Worm (Caenorhabditis elegans) whole organism, L1 larva: ENCODE results near the gene C15H9.2.

Experiments
- C34B4.2 ChIP-seq: sonication (generic microtip); optimal IDR thresholded peaks from 2 replicates; lab custom pipeline; 2017; ENCODE audit warnings: mild to moderate bottlenecking, missing genetic modification characterization, missing compliant biosample characterization
- F16B12.6 ChIP-seq: fragments of 150-350 bp; optimal IDR thresholded peaks from 2 replicates; lab custom pipeline; 2014; ENCODE audit warnings: missing biosample characterization, missing genetic modification characterization
- Y116A8C.19 ChIP-seq: sonication (generic microtip); optimal IDR thresholded peaks from 2 replicates; lab custom pipeline; 2016; ENCODE audit warnings: missing compliant biosample characterization, missing genetic modification characterization, borderline replicate concordance
- ama-1 ChIP-seq: fragments of 150-350 bp; optimal IDR thresholded peaks from 2 replicates; lab custom pipeline; 2014
- blmp-1 ChIP-seq: fragments of 150-350 bp; optimal IDR thresholded peaks from 2 replicates; lab custom pipeline; 2014; ENCODE audit warnings: missing biosample characterization, missing genetic modification characterization
- ceh-63 ChIP-seq: fragments of 200-800 bp; sonication (Bioruptor generic); optimal IDR thresholded peaks from 2 replicates; lab custom pipeline; 2018; ENCODE audit warnings: mild to moderate bottlenecking, missing genetic modification characterization, missing compliant biosample characterization
- ceh-8 ChIP-seq: fragments of 200-800 bp; sonication (Bioruptor generic); optimal IDR thresholded peaks from 2 replicates; lab custom pipeline; 2018; ENCODE audit warnings: mild to moderate bottlenecking, missing genetic modification characterization, moderate library complexity, missing compliant biosample characterization
- ceh-82 ChIP-seq, 3 experiments: fragments of 150-350 bp in 1 of 3; sonication (generic microtip) in 2 of 3; optimal IDR thresholded peaks; 2 replicates each; lab custom pipeline; 2014 to 2017; ENCODE audit warnings: missing biosample characterization in 3 of 3, missing genetic modification characterization in 3 of 3
- ceh-90 ChIP-seq: sonication (generic microtip); optimal IDR thresholded peaks from 2 replicates; lab custom pipeline; 2016; ENCODE audit warnings: missing genetic modification characterization, missing compliant biosample characterization
- efl-1 ChIP-seq, 4 experiments: fragments of 150-350 bp; optimal IDR thresholded peaks in 3 of 4; peaks in 1 of 4; 1 replicate in 1 of 4; 2 replicates in 3 of 4; lab custom pipeline; 2014; ENCODE audit warnings: missing biosample characterization in 2 of 4, missing genetic modification characterization in 2 of 4, missing genetic modification reagents in 2 of 4
- elt-2 ChIP-seq: sonication (generic microtip); optimal IDR thresholded peaks from 2 replicates; lab custom pipeline; 2016; ENCODE audit warnings: missing genetic modification characterization, mild to moderate bottlenecking, inconsistent platforms, missing compliant biosample characterization, missing genetic modification reagents
- elt-3 ChIP-seq, 6 experiments: fragments of 150-350 bp in 1 of 6; sonication (generic microtip); optimal IDR thresholded peaks; 2 replicates each; lab custom pipeline; 2017 to 2018; ENCODE audit warnings: missing biosample characterization in 6 of 6, missing genetic modification characterization in 6 of 6, inconsistent platforms in 1 of 6
- fkh-8 ChIP-seq: sonication (generic microtip); optimal IDR thresholded peaks from 2 replicates; lab custom pipeline; 2016; ENCODE audit warnings: mild to moderate bottlenecking, missing genetic modification characterization, missing compliant biosample characterization
- grh-1 ChIP-seq: fragments of 200-800 bp; sonication (Bioruptor generic); IDR thresholded peaks from 2 replicates; pipeline ENCODE4 v1.3.6; 2022; ENCODE audit warnings: missing genetic modification reagents, missing genetic modification characterization, missing compliant biosample characterization
- hlh-4 ChIP-seq: sonication (generic microtip); optimal IDR thresholded peaks from 2 replicates; lab custom pipeline; 2016; ENCODE audit warnings: mild to moderate bottlenecking, missing genetic modification characterization, missing compliant biosample characterization
- hpl-2 ChIP-seq: fragments of 150-350 bp; optimal IDR thresholded peaks from 2 replicates; lab custom pipeline; 2014; ENCODE audit warnings: missing biosample characterization, missing genetic modification reagents, missing genetic modification characterization
- jun-1 ChIP-seq: fragments of 150-350 bp; optimal IDR thresholded peaks from 2 replicates; lab custom pipeline; 2014; ENCODE audit warnings: missing biosample characterization, missing genetic modification reagents, missing genetic modification characterization
- lin-14 ChIP-seq: fragments of 200-800 bp; sonication (Bioruptor generic); optimal IDR thresholded peaks from 2 replicates; lab custom pipeline; 2018; ENCODE audit warnings: mild to moderate bottlenecking, missing genetic modification characterization, moderate library complexity, missing compliant biosample characterization
- lin-35 ChIP-seq, 2 experiments: fragments of 150-350 bp; optimal IDR thresholded peaks; 2 replicates each; lab custom pipeline; 2014; ENCODE audit warnings: missing biosample characterization in 2 of 2, missing genetic modification characterization in 2 of 2, missing genetic modification reagents in 2 of 2
- lin-39 ChIP-seq: fragments of 150-350 bp; optimal IDR thresholded peaks from 2 replicates; lab custom pipeline; 2014; ENCODE audit warnings: missing biosample characterization, missing genetic modification reagents, missing genetic modification characterization
- lsy-2 ChIP-seq, 2 experiments: fragments of 150-350 bp; optimal IDR thresholded peaks; 2 replicates each; lab custom pipeline; 2014; ENCODE audit warnings: missing biosample characterization in 2 of 2, missing genetic modification characterization in 2 of 2
- mab-9 ChIP-seq: fragments of 200-800 bp; sonication (Bioruptor generic); IDR thresholded peaks from 2 replicates; pipeline ENCODE4 v1.3.6; 2022; ENCODE audit warnings: missing genetic modification reagents, missing genetic modification characterization, missing compliant biosample characterization
- mep-1 ChIP-seq: fragments of 150-350 bp; optimal IDR thresholded peaks from 2 replicates; lab custom pipeline; 2014; ENCODE audit warnings: missing biosample characterization, missing genetic modification characterization
- nhr-11 ChIP-seq: fragments of 150-350 bp; optimal IDR thresholded peaks from 2 replicates; lab custom pipeline; 2014; ENCODE audit warnings: missing biosample characterization, missing genetic modification characterization
- nhr-12 ChIP-seq: sonication (generic microtip); optimal IDR thresholded peaks from 2 replicates; lab custom pipeline; 2017; ENCODE audit warnings: missing biosample characterization, missing genetic modification characterization
- nhr-20 ChIP-seq: sonication (generic microtip); optimal IDR thresholded peaks from 2 replicates; lab custom pipeline; 2016; ENCODE audit warnings: mild to moderate bottlenecking, missing genetic modification characterization, missing compliant biosample characterization
- nhr-71 ChIP-seq: sonication (generic microtip); optimal IDR thresholded peaks from 2 replicates; lab custom pipeline; 2016; ENCODE audit warnings: mild to moderate bottlenecking, missing genetic modification characterization, moderate library complexity, missing compliant biosample characterization
- nhr-76 ChIP-seq: sonication (generic microtip); optimal IDR thresholded peaks from 2 replicates; lab custom pipeline; 2017; ENCODE audit warnings: missing biosample characterization, missing genetic modification characterization
- pqm-1 ChIP-seq: sonication (generic microtip); optimal IDR thresholded peaks from 3 replicates; lab custom pipeline; 2017; ENCODE audit warnings: missing biosample characterization, missing genetic modification characterization
- skn-1 ChIP-seq: fragments of 150-350 bp; optimal IDR thresholded peaks from 2 replicates; lab custom pipeline; 2014; ENCODE audit warnings: missing biosample characterization, missing genetic modification characterization
- snpc-4 ChIP-seq: fragments of 150-350 bp; optimal IDR thresholded peaks from 2 replicates; lab custom pipeline; 2014; ENCODE audit warnings: missing biosample characterization, missing genetic modification characterization
- snu-23 ChIP-seq: sonication (generic microtip); optimal IDR thresholded peaks from 2 replicates; lab custom pipeline; 2016; ENCODE audit warnings: missing genetic modification characterization, missing compliant biosample characterization
- sox-4 ChIP-seq: sonication (generic microtip); optimal IDR thresholded peaks from 2 replicates; lab custom pipeline; 2016; ENCODE audit warnings: missing genetic modification characterization, missing compliant biosample characterization
- unc-130 ChIP-seq: fragments of 150-350 bp; optimal IDR thresholded peaks from 2 replicates; lab custom pipeline; 2017; ENCODE audit warnings: missing biosample characterization, missing genetic modification characterization, inconsistent platforms
- unc-30 ChIP-seq: sonication (generic microtip); optimal IDR thresholded peaks from 2 replicates; lab custom pipeline; 2017; ENCODE audit warnings: missing biosample characterization, missing genetic modification characterization
- unc-62 ChIP-seq: fragments of 150-350 bp; optimal IDR thresholded peaks from 2 replicates; lab custom pipeline; 2014; ENCODE audit warnings: missing biosample characterization, missing genetic modification reagents, missing genetic modification characterization
- unc-98 ChIP-seq: fragments of 200-800 bp; sonication (Bioruptor generic); IDR thresholded peaks from 2 replicates; pipeline ENCODE4 v1.3.6; 2022; ENCODE audit warnings: missing genetic modification characterization, missing compliant biosample characterization
- zip-4 ChIP-seq: fragments of 200-800 bp; sonication (Bioruptor generic); optimal IDR thresholded peaks from 2 replicates; lab custom pipeline; 2018; ENCODE audit warnings: mild to moderate bottlenecking, missing genetic modification characterization, moderate library complexity, missing compliant biosample characterization
- ztf-4 ChIP-seq: fragments of 150-350 bp; optimal IDR thresholded peaks from 2 replicates; lab custom pipeline; 2014; ENCODE audit warnings: missing biosample characterization, missing genetic modification characterization

The C15H9.2 gene

DNA sequence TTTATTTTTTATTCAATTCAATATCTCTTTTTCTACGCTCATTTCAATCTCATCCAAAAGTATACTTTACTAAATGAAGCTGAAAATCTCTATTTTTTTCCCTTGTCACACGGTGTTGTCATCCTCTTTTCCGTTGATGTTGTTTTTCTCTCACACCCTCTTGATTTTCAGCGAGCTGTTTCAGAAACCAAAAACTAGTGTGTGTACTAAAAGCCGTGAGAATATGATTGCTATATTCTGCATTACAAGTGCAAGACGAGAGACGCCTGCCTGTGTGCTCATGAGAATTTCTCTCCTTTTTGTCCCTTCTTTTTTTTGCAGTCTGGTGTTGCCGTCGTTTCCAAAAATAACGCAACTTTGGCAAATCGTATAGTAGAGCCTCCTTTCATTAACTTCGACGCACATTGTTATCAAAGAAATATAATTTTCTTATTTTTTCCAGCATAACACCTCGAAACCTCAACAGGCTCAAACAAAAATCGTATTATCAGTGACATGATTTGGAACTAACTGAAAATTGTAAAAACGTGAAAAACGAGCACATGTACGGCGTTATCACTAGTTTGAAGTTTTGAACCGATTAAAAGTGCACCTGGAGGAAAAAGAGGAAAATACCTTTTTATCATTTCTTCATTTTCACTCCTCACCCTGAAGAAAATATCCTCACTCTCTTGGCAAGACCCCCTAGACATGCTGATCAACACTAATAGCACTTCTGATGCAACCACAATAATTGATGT lies at the start of gene C15H9.2:
Gene C15H9.2 (plus strand): TSS at position 441 of the 740 bp plus-strand sequence.
- TF ChIP-seq unc-98 (no peak), fkh-8 (peak; percentile 53), elt-2 (tag; lab: Kevin White, UChicago) (peak; percentile 56), pqm-1 (no peak), ceh-8 (peak; percentile 14), ceh-82 (tag; optimal IDR thresholded peaks at IDR 0.05; lab: Kevin White, UChicago) (no peak), lin-14 (GFP tag; lab: Kevin White, UChicago) (peak; percentile 20), ceh-63 (GFP tag; lab: Kevin White, UChicago) (no peak), nhr-71 (no peak)

DNA sequence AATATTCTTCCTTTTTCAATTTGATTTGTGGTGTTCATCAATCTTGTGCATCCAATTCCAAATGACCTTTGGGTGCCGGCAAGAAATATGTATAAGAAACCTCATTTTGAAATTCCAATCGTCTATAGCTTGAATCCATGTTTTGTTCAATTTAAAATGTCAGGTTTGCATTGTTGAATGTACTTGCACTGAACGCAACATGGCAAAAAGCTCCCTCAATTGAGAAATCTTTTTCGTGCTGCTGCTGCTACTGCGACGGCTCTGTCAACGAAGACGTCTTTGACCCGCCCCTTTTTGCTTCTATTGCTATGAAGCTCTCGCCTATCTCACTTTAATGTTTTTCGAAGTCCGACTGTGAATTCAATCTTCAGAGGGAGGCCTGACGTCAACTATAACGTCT lies 43.1 kb upstream of the C15H9.2 start, which contains the start of gene lgc-58:
Gene lgc-58 (plus strand): TSS at position 301 of the 400 bp plus-strand sequence.
- no peak for TF ChIP-seq unc-30 (tag; lab: Kevin White, UChicago)
- TF ChIP-seq F16B12.6 (tag; lab: Kevin White, UChicago) = no peak
- no peak for TF ChIP-seq ztf-4 (tag; lab: Kevin White, UChicago)
- no peak for TF ChIP-seq ceh-90
- no peak for TF ChIP-seq lsy-2 (tag; optimal IDR thresholded peaks at IDR 0.05; lab: Kevin White, UChicago)
- TF ChIP-seq hpl-2 (GFP tag; lab: Kevin White, UChicago) = no peak
- TF ChIP-seq elt-3 (tag; optimal IDR thresholded peaks at IDR 0.05; lab: Kevin White, UChicago) = no peak
- no peak for TF ChIP-seq unc-62 (GFP tag; lab: Kevin White, UChicago)
- no peak for TF ChIP-seq elt-2 (tag; lab: Kevin White, UChicago)
- TF ChIP-seq ama-1 (lab: Kevin White, UChicago) = no peak
- no peak for TF ChIP-seq Y116A8C.19 (tag; lab: Kevin White, UChicago)
- no peak for TF ChIP-seq snpc-4 (tag; lab: Kevin White, UChicago)
- no peak for TF ChIP-seq nhr-11 (tag; lab: Kevin White, UChicago)
- no peak for TF ChIP-seq nhr-71
- TF ChIP-seq unc-130 (tag; lab: Kevin White, UChicago) = no peak
- no peak for TF ChIP-seq blmp-1
- no peak for TF ChIP-seq nhr-12 (tag; lab: Kevin White, UChicago)

DNA sequence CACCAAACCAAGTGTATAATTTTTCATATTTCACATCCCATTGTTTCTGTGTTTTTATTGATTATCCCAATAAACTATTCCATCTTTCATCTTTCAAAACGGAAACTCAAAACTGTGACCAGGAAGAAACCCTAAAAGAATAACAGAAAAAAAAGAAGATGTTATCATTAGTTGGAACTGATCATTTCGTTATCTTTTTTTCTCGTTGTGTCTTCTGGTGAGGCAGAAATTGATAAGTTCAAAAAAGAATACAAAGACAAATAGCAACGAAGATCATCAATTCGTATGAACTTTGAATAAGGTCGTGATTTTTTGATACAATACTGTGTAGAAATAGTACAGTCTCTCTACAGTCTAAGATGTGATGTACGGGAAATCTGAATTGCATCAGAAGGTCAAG lies 36.5 kb upstream of the C15H9.2 start:
- no peak for TF ChIP-seq unc-30 (tag; lab: Kevin White, UChicago)
- TF ChIP-seq Y116A8C.19 (tag; lab: Kevin White, UChicago) = no peak
- peak in 3 of 6 experiments; percentile 41 to 72 (median 66) for TF ChIP-seq elt-3 (tag; optimal IDR thresholded peaks at IDR 0.05; lab: Kevin White, UChicago)
- peak; percentile 44 for TF ChIP-seq blmp-1
- TF ChIP-seq nhr-12 (tag; lab: Kevin White, UChicago) = no peak
- TF ChIP-seq jun-1 (tag; lab: Kevin White, UChicago) = no peak
- no peak for TF ChIP-seq mep-1 (tag; lab: Kevin White, UChicago)
- no peak for TF ChIP-seq nhr-76 (tag; lab: Kevin White, UChicago)
- no peak for TF ChIP-seq hlh-4 (tag; lab: Kevin White, UChicago)
- no peak for TF ChIP-seq mab-9 (GFP tag; lab: Robert Waterston, UW)
- no peak for TF ChIP-seq C34B4.2 (tag; lab: Kevin White, UChicago)
- no peak for TF ChIP-seq snu-23 (GFP tag; lab: Kevin White, UChicago)
- no peak for TF ChIP-seq unc-98
- no peak for TF ChIP-seq sox-4 (tag; lab: Kevin White, UChicago)
- TF ChIP-seq zip-4 (GFP tag; lab: Kevin White, UChicago) = no peak
- TF ChIP-seq efl-1 (optimal IDR thresholded peaks at IDR 0.05; lab: Kevin White, UChicago) = no peak
- no peak for TF ChIP-seq efl-1 (GFP tag; optimal IDR thresholded peaks at IDR 0.05 in 1 of 2; lab: Kevin White, UChicago)
- TF ChIP-seq skn-1 = no peak
- peak; percentile 38 for TF ChIP-seq elt-2 (tag; lab: Kevin White, UChicago)
- TF ChIP-seq lin-14 (GFP tag; lab: Kevin White, UChicago) = peak; percentile 48
- no peak for TF ChIP-seq lin-39 (tag; lab: Kevin White, UChicago)
- TF ChIP-seq grh-1 (GFP tag; lab: Robert Waterston, UW) = no peak
- peak; percentile 15 for TF ChIP-seq nhr-20 (tag; lab: Kevin White, UChicago)
- TF ChIP-seq lin-35 (GFP tag; optimal IDR thresholded peaks at IDR 0.05; lab: Kevin White, UChicago) = peak in 1 of 2 experiments; percentile 14
